Fruit fly (Drosophila melanogaster): Measurements from ENCODE around the gene CAH5.

Gene CAH5

DNA sequence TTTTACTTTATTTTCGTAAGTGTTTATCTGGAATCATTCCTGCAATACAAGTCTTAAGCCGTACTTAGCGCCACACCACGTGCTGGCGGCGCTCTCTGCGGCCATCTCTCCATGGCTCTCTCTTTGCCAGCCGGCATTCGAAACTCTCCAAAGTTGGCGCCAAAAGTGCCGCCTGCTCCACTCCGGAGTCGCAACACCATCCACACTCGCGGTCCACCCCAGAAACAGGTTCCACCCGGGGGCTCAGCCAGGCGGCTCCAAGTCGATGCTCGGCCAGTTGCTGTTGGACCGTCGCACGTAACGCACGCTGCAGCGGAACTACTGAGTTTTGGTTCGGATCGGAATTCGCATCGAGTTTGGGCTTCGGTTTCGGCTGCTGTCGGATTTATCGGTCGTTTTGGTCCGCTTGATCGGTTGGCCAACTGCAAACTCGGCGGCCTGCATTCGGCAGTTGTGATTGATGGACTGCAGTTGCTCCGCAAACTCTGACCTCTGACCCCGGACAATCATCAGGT is 48.5 kb downstream of the CAH5 start, which contains the start of gene CG34347:
Gene CG34347 (plus strand): TSS at position 275 of the 515 bp plus-strand sequence.
- no peak for TF ChIP-seq Dfd (GFP tag; optimal IDR thresholded peaks at IDR 0.05)
- TF ChIP-seq psq (GFP tag; optimal IDR thresholded peaks at IDR 0.05) = peak; percentile 52
- no peak for TF ChIP-seq lola (GFP tag; optimal IDR thresholded peaks at IDR 0.05)
- TF ChIP-seq Hnf4 (GFP tag; optimal IDR thresholded peaks at IDR 0.05) = peak; percentile 17
- TF ChIP-seq br (GFP tag; optimal IDR thresholded peaks at IDR 0.05) = no peak
- peak; percentile 28 for TF ChIP-seq fru (GFP tag; optimal IDR thresholded peaks at IDR 0.05)
- peak; percentile 3 for TF ChIP-seq HLH106 (tag; optimal IDR thresholded peaks at IDR 0.05)
- TF ChIP-seq GATAd (GFP tag; optimal IDR thresholded peaks at IDR 0.05) = no peak
- no peak for TF ChIP-seq Rel (GFP tag; optimal IDR thresholded peaks at IDR 0.05)
- peak; percentile 17 for TF ChIP-seq Rel (tag; optimal IDR thresholded peaks at IDR 0.05)
- peak; percentile 47 for TF ChIP-seq h (GFP tag; optimal IDR thresholded peaks at IDR 0.05)
- TF ChIP-seq Vsx2 (GFP tag; optimal IDR thresholded peaks at IDR 0.05; ENCODE audit: partially characterized antibody) = peak; percentile 64
- no peak for TF ChIP-seq CrebA (GFP tag; optimal IDR thresholded peaks at IDR 0.05; ENCODE audit: borderline replicate concordance)
- peak; percentile 73 for TF ChIP-seq Dif (GFP tag; optimal IDR thresholded peaks at IDR 0.05; ENCODE audit: partially characterized antibody)
- TF ChIP-seq rgr (GFP tag; optimal IDR thresholded peaks at IDR 0.05) = peak; percentile 14
- peak in 1 of 2 experiments; percentile 13 for TF ChIP-seq foxo (GFP tag; optimal IDR thresholded peaks at IDR 0.05)
- no peak for TF ChIP-seq CG32264 (GFP tag; optimal IDR thresholded peaks at IDR 0.05)
- no peak for TF ChIP-seq CG9705 (GFP tag; optimal IDR thresholded peaks at IDR 0.05)
- no peak for TF ChIP-seq usp (GFP tag; optimal IDR thresholded peaks at IDR 0.05)
- TF ChIP-seq sage (GFP tag; optimal IDR thresholded peaks at IDR 0.05) = no peak
- peak; percentile 3 to 23 for TF ChIP-seq dl (GFP tag; optimal IDR thresholded peaks at IDR 0.05; ENCODE audit: insufficient read depth in 1 of 2, partially characterized antibody in 2 of 2)
- TF ChIP-seq Hr83 (GFP tag; optimal IDR thresholded peaks at IDR 0.05; ENCODE audit: poor library complexity, severe bottlenecking) = peak; percentile 45
- no peak for TF ChIP-seq tai (GFP tag; optimal IDR thresholded peaks at IDR 0.05)
- peak; percentile 19 for TF ChIP-seq Sp1 (GFP tag; optimal IDR thresholded peaks at IDR 0.05)
- TF ChIP-seq brk (GFP tag; optimal IDR thresholded peaks at IDR 0.05) = no peak

- no peak for TF ChIP-seq rgr (GFP tag; optimal IDR thresholded peaks at IDR 0.05)
- TF ChIP-seq HLH106 (tag; optimal IDR thresholded peaks at IDR 0.05) = no peak
- TF ChIP-seq Abd-B (GFP tag; optimal IDR thresholded peaks at IDR 0.05) = no peak
- no peak for TF ChIP-seq ey (GFP tag; optimal IDR thresholded peaks at IDR 0.05)
- no peak for TF ChIP-seq fru (GFP tag; optimal IDR thresholded peaks at IDR 0.05)
These were observed 49.9 kb downstream of the CAH5 start for dm6 chr3R:31312287-31312686.

Data from whole organism, wandering third instar larva.